Worm (Caenorhabditis elegans): ENCODE measurements around the gene fbxa-51.

Gene fbxa-51

ce11 chrIII:1009775-1010174 is 47.7 kb downstream of the fbxa-51 start, which contains the start of gene clc-24:
clc-24 (plus strand) TSS chrIII:1010037.
- TF ChIP-seq elt-1 (tag; optimal IDR thresholded peaks at IDR 0.05) (no peak), ztf-11 (tag; optimal IDR thresholded peaks at IDR 0.05) (no peak), elt-2 (tag; optimal IDR thresholded peaks at IDR 0.05) (no peak), nhr-237 (tag; optimal IDR thresholded peaks at IDR 0.05) (no peak), fos-1 (tag; optimal IDR thresholded peaks at IDR 0.05) (no peak), unc-62 (GFP tag; optimal IDR thresholded peaks at IDR 0.05) (no peak), hmg-11 (tag; optimal IDR thresholded peaks at IDR 0.05) (no peak), sea-2 (GFP tag; optimal IDR thresholded peaks at IDR 0.05) (no peak), mml-1 (tag; optimal IDR thresholded peaks at IDR 0.05) (no peak), daf-12 (tag; optimal IDR thresholded peaks at IDR 0.05) (no peak), tbx-2 (tag; optimal IDR thresholded peaks at IDR 0.05) (no peak), nhr-23 (tag; optimal IDR thresholded peaks at IDR 0.05) (no peak), ceh-16 (tag; optimal IDR thresholded peaks at IDR 0.05) (no peak), nhr-67 (tag; optimal IDR thresholded peaks at IDR 0.05) (no peak)

Data from whole organism, L3 larva.